Worm (Caenorhabditis elegans) whole organism, L4 larva: ENCODE measurements around the gene ndx-6.

Experiments
- dmd-9 ChIP-seq: fragments of 200-800 bp; sonication (Bioruptor generic); IDR thresholded peaks from 2 replicates; pipeline ENCODE4 v1.3.6; 2022; ENCODE audit warnings: missing genetic modification reagents, missing genetic modification characterization, missing compliant biosample characterization
- lsy-2 ChIP-seq, 2 experiments: fragments of 150-350 bp in 1 of 2; sonication (generic microtip) in 1 of 2; optimal IDR thresholded peaks; 2 replicates each; lab custom pipeline; 2014 to 2017; ENCODE audit warnings: missing biosample characterization in 2 of 2, missing genetic modification characterization in 2 of 2
- snpc-4 ChIP-seq: fragments of 150-350 bp; optimal IDR thresholded peaks from 2 replicates; lab custom pipeline; 2014; ENCODE audit warnings: missing biosample characterization, missing genetic modification characterization

- TF ChIP-seq dmd-9 (no peak), snpc-4 (tag; lab: Kevin White, UChicago) (no peak), lsy-2 (tag; optimal IDR thresholded peaks at IDR 0.05; lab: Kevin White, UChicago) (no peak)
These were observed 37.9 kb downstream of the ndx-6 start, which contains the start of gene F09E5.7 for ce11 chrII:5351799-5352198.
